Fruit fly (Drosophila melanogaster): ENCODE results near the gene CG9265.

CG9265 gene

dm6 chr2L:21102399-21103108 lies 31.3 kb upstream of the CG9265 start, which contains the start of gene CG9257 (continued):
- peak; percentile 60 for TF ChIP-seq stwl (tag; optimal IDR thresholded peaks at IDR 0.05)
- TF ChIP-seq en (GFP tag; optimal IDR thresholded peaks at IDR 0.05): no peak
- TF ChIP-seq PHDP (tag; optimal IDR thresholded peaks at IDR 0.05): no peak
- no peak for TF ChIP-seq CG8944 (GFP tag; optimal IDR thresholded peaks at IDR 0.05)
- no peak for TF ChIP-seq cwo (GFP tag; optimal IDR thresholded peaks at IDR 0.05)
- TF ChIP-seq crol (GFP tag; IDR thresholded peaks at IDR 0.05): no peak
- no peak for TF ChIP-seq sr (GFP tag; IDR thresholded peaks at IDR 0.05)
- TF ChIP-seq Gug (GFP tag; IDR thresholded peaks at IDR 0.05): no peak
- no peak for TF ChIP-seq pros (GFP tag; optimal IDR thresholded peaks at IDR 0.05)
- no peak for TF ChIP-seq ato (GFP tag; IDR thresholded peaks at IDR 0.05; ENCODE audit: partially characterized antibody)
- TF ChIP-seq CG18599 (GFP tag; optimal IDR thresholded peaks at IDR 0.05): no peak
- TF ChIP-seq caup (GFP tag; optimal IDR thresholded peaks at IDR 0.05; ENCODE audit: severe bottlenecking): no peak
- TF ChIP-seq sim (GFP tag; IDR thresholded peaks at IDR 0.05): no peak
- TF ChIP-seq pum (GFP tag; optimal IDR thresholded peaks at IDR 0.05): no peak
- TF ChIP-seq Myb (GFP tag; optimal IDR thresholded peaks at IDR 0.05): peak; percentile 24
- TF ChIP-seq CG4404 (GFP tag; IDR thresholded peaks at IDR 0.05): no peak
- TF ChIP-seq Dbx (GFP tag; IDR thresholded peaks at IDR 0.05): no peak
- TF ChIP-seq chinmo (GFP tag; IDR thresholded peaks at IDR 0.05; ENCODE audit: partially characterized antibody): 0 out of 4 replicates have a peak, but pooled peaks have one; percentile 10
- no peak for TF ChIP-seq Jarid2 (GFP tag; optimal IDR thresholded peaks at IDR 0.05)
- TF ChIP-seq al (GFP tag; IDR thresholded peaks at IDR 0.05): no peak
- no peak for TF ChIP-seq abd-A (tag; optimal IDR thresholded peaks at IDR 0.05)
- TF ChIP-seq CG2678 (tag; optimal IDR thresholded peaks at IDR 0.05): no peak
- TF ChIP-seq Oaz (GFP tag; IDR thresholded peaks at IDR 0.05): no peak
- no peak for TF ChIP-seq ewg (GFP tag; optimal IDR thresholded peaks at IDR 0.05)
- TF ChIP-seq scrt (GFP tag; optimal IDR thresholded peaks at IDR 0.05): no peak
- TF ChIP-seq CG10959 (GFP tag; IDR thresholded peaks at IDR 0.05): no peak
- no peak for TF ChIP-seq crp (GFP tag; optimal IDR thresholded peaks at IDR 0.05)
- no peak for TF ChIP-seq ab (GFP tag; optimal IDR thresholded peaks at IDR 0.05)
- TF ChIP-seq CG9932 (GFP tag; IDR thresholded peaks at IDR 0.05): 0 out of 2 replicates have a peak, but pooled peaks have one; percentile 38
- TF ChIP-seq croc (GFP tag; conservative IDR thresholded peaks at IDR 0.05): no peak
- TF ChIP-seq Antp (GFP tag; optimal IDR thresholded peaks at IDR 0.05): peak; percentile 6
- no peak for TF ChIP-seq Hand (GFP tag; optimal IDR thresholded peaks at IDR 0.05)
- TF ChIP-seq rib (GFP tag; IDR thresholded peaks at IDR 0.05): no peak
- no peak for TF ChIP-seq lov (optimal IDR thresholded peaks at IDR 0.05)
- no peak for TF ChIP-seq lov (GFP tag; IDR thresholded peaks at IDR 0.05)
- no peak for TF ChIP-seq CG31224 (GFP tag; IDR thresholded peaks at IDR 0.05)
- TF ChIP-seq Ptx1 (GFP tag; IDR thresholded peaks at IDR 0.05): no peak
- peak; percentile 97 for TF ChIP-seq dm (GFP tag; optimal IDR thresholded peaks at IDR 0.05)
- TF ChIP-seq CG2116 (GFP tag; optimal IDR thresholded peaks at IDR 0.05): peak; percentile 36
- no peak for TF ChIP-seq vnd (GFP tag; IDR thresholded peaks at IDR 0.05; ENCODE audit: partially characterized antibody)
- no peak for TF ChIP-seq CG11398 (GFP tag; optimal IDR thresholded peaks at IDR 0.05)
- no peak for TF ChIP-seq CG15073 (GFP tag; optimal IDR thresholded peaks at IDR 0.05)
- TF ChIP-seq ap (GFP tag; IDR thresholded peaks at IDR 0.05): no peak
- TF ChIP-seq CG17385 (GFP tag; optimal IDR thresholded peaks at IDR 0.05): no peak
- TF ChIP-seq gcm (GFP tag; optimal IDR thresholded peaks at IDR 0.05): no peak
- no peak for TF ChIP-seq CG10147 (GFP tag; optimal IDR thresholded peaks at IDR 0.05)
- no peak for TF ChIP-seq tx (GFP tag; optimal IDR thresholded peaks at IDR 0.05)
- no peak for TF ChIP-seq amos (GFP tag; IDR thresholded peaks at IDR 0.05; ENCODE audit: partially characterized antibody)
- no peak for TF ChIP-seq bbx (GFP tag; IDR thresholded peaks at IDR 0.05; ENCODE audit: partially characterized antibody)
- no peak for TF ChIP-seq pita (GFP tag; optimal IDR thresholded peaks at IDR 0.05)

Measured in whole organism, embryonic.